Fruit fly (Drosophila melanogaster): ENCODE data around the gene rha.

rha gene

DNA sequence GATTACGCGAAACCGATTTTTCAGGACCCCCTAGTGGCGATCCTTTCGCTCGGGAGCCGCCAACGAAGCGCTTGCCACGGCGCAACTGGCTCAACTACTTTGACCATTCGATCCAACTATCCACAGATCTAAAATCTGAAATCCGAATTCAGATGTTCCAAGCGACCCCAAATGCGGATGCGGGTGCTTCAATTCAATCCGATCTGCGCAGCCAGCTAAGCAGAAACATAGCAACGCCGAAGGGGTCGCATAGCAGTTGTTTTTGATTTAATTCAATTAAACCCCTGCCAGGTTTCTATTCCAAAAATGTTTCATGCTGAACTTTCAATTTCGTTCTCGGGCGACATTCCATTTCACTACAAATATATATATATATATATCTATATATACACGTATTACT lies 42.6 kb downstream of the rha start, which contains the start of gene alrm:
Gene alrm, minus strand, starts transcription at position 101 of the 400 bp plus-strand sequence.
- no peak for TF ChIP-seq pan (optimal IDR thresholded peaks at IDR 0.05)
- peak in 1 of 2 experiments; percentile 2 for TF ChIP-seq pan (GFP tag; optimal IDR thresholded peaks at IDR 0.05 in 1 of 2, IDR thresholded peaks at IDR 0.05 in 1 of 2)
- no peak for TF ChIP-seq CG13624 (GFP tag; optimal IDR thresholded peaks at IDR 0.05)

DNA sequence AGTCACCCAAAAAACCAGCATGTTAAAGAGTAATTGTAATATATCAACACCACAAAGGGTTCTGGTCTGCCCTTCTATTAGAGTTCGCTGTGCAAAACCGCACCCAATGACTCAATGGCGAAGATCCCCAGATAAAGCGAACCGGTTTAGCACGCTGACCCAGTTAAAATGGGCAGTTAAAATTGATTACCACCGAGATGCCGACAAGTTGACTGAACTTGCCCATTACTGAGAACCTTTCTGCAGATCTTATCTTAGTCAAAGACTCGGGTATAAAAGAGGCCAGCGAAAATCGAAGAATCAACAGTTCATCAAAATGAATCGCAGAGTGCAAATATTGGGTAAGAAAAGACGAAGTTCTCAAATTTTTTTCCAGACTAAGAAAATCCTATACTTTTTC lies 43.3 kb downstream of the rha start, which contains the start of gene CG31437:
Gene CG31437, plus strand, starts transcription at position 301 of the 400 bp plus-strand sequence.
- TF ChIP-seq CG10543 (GFP tag; optimal IDR thresholded peaks at IDR 0.05) (no peak), btn (GFP tag; optimal IDR thresholded peaks at IDR 0.05) (no peak), chm (GFP tag; IDR thresholded peaks at IDR 0.05) (no peak), Mrtf (GFP tag; IDR thresholded peaks at IDR 0.05) (no peak), CG12391 (tag; optimal IDR thresholded peaks at IDR 0.05) (no peak)

dm6 chr3R:25384206-25384605 lies 44.2 kb downstream of the rha start:
- TF ChIP-seq CG4404 (GFP tag; IDR thresholded peaks at IDR 0.05) (no peak), CG4730 (GFP tag; IDR thresholded peaks at IDR 0.05) (no peak), CG15011 (GFP tag; optimal IDR thresholded peaks at IDR 0.05) (no peak), Hr39 (optimal IDR thresholded peaks at IDR 0.05) (peak; percentile 49), CG13775 (GFP tag; optimal IDR thresholded peaks at IDR 0.05) (no peak), MTF-1 (GFP tag; optimal IDR thresholded peaks at IDR 0.05; ENCODE audit: borderline replicate concordance) (no peak), Camta (GFP tag; optimal IDR thresholded peaks at IDR 0.05) (no peak), CG10543 (GFP tag; optimal IDR thresholded peaks at IDR 0.05) (no peak), run (tag; optimal IDR thresholded peaks at IDR 0.05) (no peak), Ets65A (GFP tag) (no peak), MESR4 (GFP tag; optimal IDR thresholded peaks at IDR 0.05) (no peak), CG11456 (GFP tag; IDR thresholded peaks at IDR 0.05) (0 out of 3 replicates have a peak, but pooled peaks have one; percentile 30)

dm6 chr3R:25388522-25388921 lies 48.5 kb downstream of the rha start:
- TF ChIP-seq kah (GFP tag; optimal IDR thresholded peaks at IDR 0.05): no peak
- TF ChIP-seq zf30C (GFP tag; optimal IDR thresholded peaks at IDR 0.05): no peak
- no peak for TF ChIP-seq ssp (GFP tag; IDR thresholded peaks at IDR 0.05)
- 0 out of 3 replicates have a peak, but pooled peaks have one; percentile 23 for TF ChIP-seq dysf (GFP tag; IDR thresholded peaks at IDR 0.05)
- peak; percentile 24; the same call in 1 of the 2 replicates for TF ChIP-seq al (GFP tag; IDR thresholded peaks at IDR 0.05)
- no peak for TF ChIP-seq Camta (GFP tag; optimal IDR thresholded peaks at IDR 0.05)
- TF ChIP-seq ttk (GFP tag; IDR thresholded peaks at IDR 0.05): 0 out of 2 replicates have a peak, but pooled peaks have one; percentile 12
- 0 out of 2 replicates have a peak, but pooled peaks have one; percentile 17 for TF ChIP-seq CG32532 (GFP tag; IDR thresholded peaks at IDR 0.05)
- no peak for TF ChIP-seq Oli (tag; optimal IDR thresholded peaks at IDR 0.05)
- no peak for TF ChIP-seq eyg (GFP tag; optimal IDR thresholded peaks at IDR 0.05)
- TF ChIP-seq Ptx1 (GFP tag; IDR thresholded peaks at IDR 0.05): 0 out of 2 replicates have a peak, but pooled peaks have one; percentile 12
- 0 out of 2 replicates have a peak, but pooled peaks have one; percentile 24 for TF ChIP-seq Ada2b (GFP tag; IDR thresholded peaks at IDR 0.05)
- peak; percentile 69 for TF ChIP-seq grau (tag; optimal IDR thresholded peaks at IDR 0.05)
- TF ChIP-seq CG7928 (GFP tag; optimal IDR thresholded peaks at IDR 0.05): no peak
- no peak for TF ChIP-seq CG13894 (tag; optimal IDR thresholded peaks at IDR 0.05)
- TF ChIP-seq CG10959 (GFP tag; IDR thresholded peaks at IDR 0.05): no peak
- TF ChIP-seq tll (GFP tag; optimal IDR thresholded peaks at IDR 0.05): no peak
- no peak for TF ChIP-seq CG10274 (GFP tag; optimal IDR thresholded peaks at IDR 0.05)
- 0 out of 2 replicates have a peak, but pooled peaks have one; percentile 10 for TF ChIP-seq slbo (GFP tag; IDR thresholded peaks at IDR 0.05)
- TF ChIP-seq Fer3 (tag; optimal IDR thresholded peaks at IDR 0.05): peak; percentile 9
- TF ChIP-seq Sox102F (GFP tag; optimal IDR thresholded peaks at IDR 0.05): peak; percentile 21
- no peak for TF ChIP-seq prd (optimal IDR thresholded peaks at IDR 0.05)
- no peak for TF ChIP-seq prd (GFP tag; IDR thresholded peaks at IDR 0.05)
- 0 out of 2 replicates have a peak, but pooled peaks have one; percentile 21 for TF ChIP-seq Rfx (GFP tag; IDR thresholded peaks at IDR 0.05)
- no peak for TF ChIP-seq crp (GFP tag; optimal IDR thresholded peaks at IDR 0.05)
- TF ChIP-seq CG16815 (GFP tag; optimal IDR thresholded peaks at IDR 0.05): no peak
- TF ChIP-seq exex (tag; optimal IDR thresholded peaks at IDR 0.05): no peak
- no peak for TF ChIP-seq pan (optimal IDR thresholded peaks at IDR 0.05)
- TF ChIP-seq pan (GFP tag; optimal IDR thresholded peaks at IDR 0.05 in 1 of 2, IDR thresholded peaks at IDR 0.05 in 1 of 2): no peak
- no peak for TF ChIP-seq CG32767 (GFP tag; IDR thresholded peaks at IDR 0.05)
